Worm (Caenorhabditis elegans) whole organism, midembryonic: ENCODE results near the gene mec-17.

Experiments used
- flt-1 ChIP-seq: fragments of 200-800 bp; sonication (Bioruptor generic); IDR thresholded peaks from 2 replicates; pipeline ENCODE4 v1.3.6; 2022; ENCODE audit warnings: missing genetic modification characterization, missing compliant biosample characterization
- klf-2 ChIP-seq: fragments of 200-800 bp; sonication (Bioruptor generic); conservative IDR thresholded peaks from 2 replicates; pipeline ENCODE4 v1.3.6; 2022; ENCODE audit warnings: missing genetic modification reagents, missing genetic modification characterization, missing compliant biosample characterization
- tab-1 ChIP-seq: fragments of 200-800 bp; sonication (Bioruptor generic); IDR thresholded peaks from 2 replicates; pipeline ENCODE4 v1.3.6; 2022; ENCODE audit warnings: missing genetic modification characterization, missing compliant biosample characterization

DNA sequence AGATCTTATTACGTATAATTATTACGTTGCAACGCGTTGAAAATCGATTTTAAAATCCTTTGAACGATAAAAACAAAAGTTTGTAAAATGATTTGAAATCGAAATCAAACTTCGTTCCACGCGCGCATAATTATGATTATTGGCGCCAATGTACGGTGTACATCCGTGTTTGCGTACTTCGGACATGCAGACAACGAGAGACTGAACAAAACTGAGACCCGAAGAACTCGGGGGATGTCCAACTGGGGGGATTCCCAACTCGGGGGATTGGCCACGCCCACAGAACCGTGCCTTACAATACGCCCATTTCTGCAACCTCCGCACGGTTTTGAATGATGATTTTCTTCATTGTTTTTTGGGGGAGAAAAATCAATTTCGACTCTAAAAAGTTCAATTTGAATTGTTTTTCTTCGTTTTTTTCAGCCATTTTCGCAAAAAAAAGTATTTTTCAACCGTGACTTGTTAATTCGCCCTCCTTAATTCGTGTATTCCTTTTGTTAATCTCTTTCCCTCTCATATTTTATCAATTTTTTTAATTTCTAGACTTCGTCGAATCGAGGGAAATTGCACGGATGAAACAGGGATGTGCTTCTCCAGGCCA lies 40.0 kb downstream of the mec-17 start, which contains the start of gene F20D12.12:
- TF ChIP-seq flt-1 (GFP tag; lab: Robert Waterston, UW) = peak; percentile 84
- TF ChIP-seq klf-2 (GFP tag; lab: Robert Waterston, UW) = 0 out of 2 replicates have a peak, but pooled peaks have one; percentile 45
- peak; percentile 37; the same call in 1 of the 2 replicates for TF ChIP-seq tab-1 (GFP tag; lab: Robert Waterston, UW)
